Fruit fly (Drosophila melanogaster) whole organism, prepupa: ENCODE data around the gene CG15891.
A peak's percentile ranks its signal among the peaks of the same experiment; 100 is the strongest.

ENCODE experiments used
- Blimp-1 ChIP-seq: fragments of 200-800 bp; sonication (Bioruptor generic); optimal IDR thresholded peaks from 3 replicates; lab custom pipeline; 2017; ENCODE audit warnings: missing biosample characterization, missing genetic modification characterization, mild to moderate bottlenecking, moderate library complexity, missing genetic modification reagents
- CG10631 ChIP-seq: fragments of 200-800 bp; sonication (Bioruptor generic); optimal IDR thresholded peaks from 2 replicates; lab custom pipeline; 2016; ENCODE audit warnings: missing biosample characterization, missing genetic modification characterization
- CG10669 ChIP-seq: fragments of 200-800 bp; sonication (Bioruptor generic); optimal IDR thresholded peaks from 3 replicates; lab custom pipeline; 2018; ENCODE audit warnings: missing biosample characterization, mild to moderate bottlenecking, missing genetic modification characterization, moderate library complexity
- CG11294 ChIP-seq: fragments of 200-800 bp; sonication (Bioruptor generic); IDR thresholded peaks from 2 replicates; pipeline ENCODE4 v1.3.6; 2022; ENCODE audit warnings: missing biosample characterization, missing genetic modification characterization
- CG11762 ChIP-seq: fragments of 200-800 bp; sonication (Bioruptor generic); optimal IDR thresholded peaks from 3 replicates; lab custom pipeline; 2016; ENCODE audit warnings: missing biosample characterization, missing genetic modification characterization; ENCODE audit not compliant: insufficient read depth
- CG11902 ChIP-seq: fragments of 200-800 bp; sonication (Bioruptor generic); optimal IDR thresholded peaks from 3 replicates; lab custom pipeline; 2016; ENCODE audit warnings: missing biosample characterization, missing genetic modification characterization
- CG15336 ChIP-seq: fragments of 200-800 bp; sonication (Bioruptor generic); IDR thresholded peaks from 2 replicates; pipeline ENCODE4 v1.3.6; 2022; ENCODE audit warnings: missing biosample characterization, missing genetic modification characterization
- CG1621 ChIP-seq: fragments of 200-800 bp; sonication (Bioruptor generic); optimal IDR thresholded peaks from 3 replicates; lab custom pipeline; 2018; ENCODE audit warnings: missing biosample characterization, mild to moderate bottlenecking, missing genetic modification characterization
- CG32006 ChIP-seq: fragments of 200-800 bp; sonication (Bioruptor generic); optimal IDR thresholded peaks from 3 replicates; lab custom pipeline; 2017; ENCODE audit warnings: missing biosample characterization, mild to moderate bottlenecking, missing genetic modification characterization
- CG34406 ChIP-seq: fragments of 200-800 bp; sonication (Bioruptor generic); optimal IDR thresholded peaks from 3 replicates; lab custom pipeline; 2016; ENCODE audit warnings: missing biosample characterization, missing genetic modification characterization
- CG3919 ChIP-seq: fragments of 200-800 bp; sonication (Bioruptor generic); optimal IDR thresholded peaks from 3 replicates; lab custom pipeline; 2016; ENCODE audit warnings: missing biosample characterization, missing genetic modification characterization
- CG4318 ChIP-seq: fragments of 200-800 bp; sonication (Bioruptor generic); optimal IDR thresholded peaks from 3 replicates; lab custom pipeline; 2017; ENCODE audit warnings: missing biosample characterization, mild to moderate bottlenecking, missing genetic modification characterization
- CG6276 ChIP-seq: fragments of 200-800 bp; sonication (Bioruptor generic); optimal IDR thresholded peaks from 2 replicates; lab custom pipeline; 2017; ENCODE audit warnings: missing biosample characterization, mild to moderate bottlenecking, missing genetic modification characterization
- CG6792 ChIP-seq: fragments of 200-800 bp; sonication (Bioruptor generic); optimal IDR thresholded peaks from 3 replicates; lab custom pipeline; 2016; ENCODE audit warnings: missing biosample characterization, missing genetic modification characterization
- CG6808 ChIP-seq: fragments of 200-800 bp; sonication (Bioruptor generic); optimal IDR thresholded peaks from 3 replicates; lab custom pipeline; 2017; ENCODE audit warnings: missing biosample characterization, missing genetic modification characterization, mild to moderate bottlenecking, moderate library complexity, missing genetic modification reagents
- CG8119 ChIP-seq: fragments of 200-800 bp; sonication (Bioruptor generic); IDR thresholded peaks from 3 replicates; pipeline ENCODE4 v1.3.6; 2022; ENCODE audit warnings: missing biosample characterization, missing genetic modification characterization
- CG9139 ChIP-seq: fragments of 200-800 bp; sonication (Bioruptor generic); optimal IDR thresholded peaks from 3 replicates; lab custom pipeline; 2017; ENCODE audit warnings: missing biosample characterization, mild to moderate bottlenecking, missing genetic modification characterization
- Eip75B ChIP-seq: fragments of 200-800 bp; sonication (Bioruptor generic); optimal IDR thresholded peaks from 3 replicates; lab custom pipeline; 2016; ENCODE audit warnings: missing biosample characterization, missing genetic modification characterization
- Eip78C ChIP-seq: fragments of 200-800 bp; sonication (Bioruptor generic); peaks from one replicate; lab custom pipeline; 2016; ENCODE audit warnings: missing biosample characterization, missing genetic modification characterization
- Eip93F ChIP-seq: fragments of 200-800 bp; sonication (Bioruptor generic); optimal IDR thresholded peaks from 2 replicates; lab custom pipeline; 2016; ENCODE audit warnings: missing biosample characterization, mild to moderate bottlenecking, missing genetic modification characterization
- Ets21C ChIP-seq: fragments of 200-800 bp; sonication (Bioruptor generic); optimal IDR thresholded peaks from 3 replicates; lab custom pipeline; 2016; ENCODE audit warnings: missing biosample characterization, missing genetic modification characterization
- Ets96B ChIP-seq: fragments of 200-800 bp; optimal IDR thresholded peaks from 2 replicates; lab custom pipeline; 2019; ENCODE audit warnings: missing biosample characterization, mild to moderate bottlenecking, missing genetic modification characterization, moderate library complexity
- Gug ChIP-seq: fragments of 200-800 bp; sonication (Bioruptor generic); IDR thresholded peaks from 2 replicates; pipeline ENCODE4 v1.3.6; 2022; ENCODE audit warnings: missing biosample characterization, missing genetic modification characterization
- Hr38 ChIP-seq: sonication (Bioruptor generic); optimal IDR thresholded peaks from 2 replicates; lab custom pipeline; 2016; ENCODE audit warnings: missing biosample characterization, missing genetic modification characterization
- Lpt ChIP-seq: fragments of 200-800 bp; sonication (Bioruptor generic); optimal IDR thresholded peaks from 3 replicates; lab custom pipeline; 2016; ENCODE audit warnings: missing biosample characterization, missing genetic modification characterization
- Met ChIP-seq: fragments of 200-800 bp; sonication (Bioruptor generic); optimal IDR thresholded peaks from 3 replicates; lab custom pipeline; 2016; ENCODE audit warnings: missing biosample characterization, missing genetic modification characterization
- OdsH ChIP-seq: fragments of 200-800 bp; sonication (Bioruptor generic); optimal IDR thresholded peaks from 3 replicates; lab custom pipeline; 2016; ENCODE audit warnings: missing biosample characterization, missing genetic modification characterization
- Sox102F ChIP-seq: fragments of 200-800 bp; sonication (Bioruptor generic); optimal IDR thresholded peaks from 2 replicates; lab custom pipeline; 2016; ENCODE audit warnings: missing biosample characterization, mild to moderate bottlenecking, missing genetic modification characterization
- Sox15 ChIP-seq: fragments of 200-800 bp; sonication (Bioruptor generic); optimal IDR thresholded peaks from 3 replicates; lab custom pipeline; 2016; ENCODE audit warnings: missing biosample characterization, missing genetic modification characterization
- achi ChIP-seq: fragments of 200-800 bp; sonication (Bioruptor generic); optimal IDR thresholded peaks from 3 replicates; lab custom pipeline; 2016; ENCODE audit warnings: missing biosample characterization, missing genetic modification characterization
- acj6 ChIP-seq: fragments of 200-800 bp; sonication (Bioruptor generic); optimal IDR thresholded peaks from 3 replicates; lab custom pipeline; 2016; ENCODE audit warnings: missing biosample characterization, missing genetic modification characterization
- dsx ChIP-seq: fragments of 200-800 bp; optimal IDR thresholded peaks from 3 replicates; lab custom pipeline; 2019; ENCODE audit warnings: missing biosample characterization, mild to moderate bottlenecking, missing genetic modification characterization, moderate library complexity; ENCODE audit not compliant: poor library complexity, severe bottlenecking
- eg ChIP-seq: fragments of 200-800 bp; sonication (Bioruptor generic); IDR thresholded peaks from 3 replicates; pipeline ENCODE4 v1.3.6; 2022; ENCODE audit warnings: missing biosample characterization, missing genetic modification characterization
- fd59A ChIP-seq: fragments of 200-800 bp; sonication (Bioruptor generic); optimal IDR thresholded peaks from 2 replicates; lab custom pipeline; 2017; ENCODE audit warnings: missing biosample characterization, mild to moderate bottlenecking, missing genetic modification characterization, missing genetic modification reagents
- fd85E ChIP-seq: fragments of 200-800 bp; sonication (Bioruptor generic); optimal IDR thresholded peaks from 3 replicates; lab custom pipeline; 2016; ENCODE audit warnings: missing biosample characterization, missing genetic modification characterization
- fkh ChIP-seq: fragments of 200-800 bp; sonication (Bioruptor generic); optimal IDR thresholded peaks from 3 replicates; lab custom pipeline; 2017; ENCODE audit warnings: missing biosample characterization, mild to moderate bottlenecking, missing genetic modification characterization, moderate library complexity
- lz ChIP-seq: fragments of 200-800 bp; sonication (Bioruptor generic); optimal IDR thresholded peaks from 3 replicates; lab custom pipeline; 2016; ENCODE audit warnings: missing biosample characterization, missing genetic modification characterization
- pdm3 ChIP-seq: fragments of 200-800 bp; sonication (Bioruptor generic); optimal IDR thresholded peaks from 3 replicates; lab custom pipeline; 2016; ENCODE audit warnings: missing biosample characterization, missing genetic modification characterization
- ss ChIP-seq, 2 experiments: fragments of 200-800 bp; sonication (Bioruptor generic); optimal IDR thresholded peaks; 2 replicates in 1 of 2; 3 replicates in 1 of 2; lab custom pipeline; 2017 to 2018; ENCODE audit warnings: mild to moderate bottlenecking in 2 of 2, missing biosample characterization in 2 of 2, missing genetic modification characterization in 2 of 2, moderate library complexity in 1 of 2
- svp ChIP-seq: fragments of 200-800 bp; sonication (Bioruptor generic); peaks from one replicate; lab custom pipeline; 2016; ENCODE audit warnings: missing biosample characterization, missing genetic modification characterization
- topi ChIP-seq: fragments of 200-800 bp; sonication (Bioruptor generic); optimal IDR thresholded peaks from 3 replicates; lab custom pipeline; 2016; ENCODE audit warnings: missing biosample characterization, missing genetic modification characterization
- vri ChIP-seq: fragments of 200-800 bp; sonication (Bioruptor generic); optimal IDR thresholded peaks from 3 replicates; lab custom pipeline; 2016; ENCODE audit warnings: missing biosample characterization, mild to moderate bottlenecking, missing genetic modification characterization

CG15891 gene

dm6 chrX:6276590-6276989, 18.6 kb downstream of the CG15891 start, which contains the start of gene CG3566 (continued):
- TF ChIP-seq CG15336 (GFP tag; lab: Robert Waterston, UW) = 0 out of 2 replicates have a peak, but pooled peaks have one; percentile 27
- TF ChIP-seq CG1621 (tag; lab: Kevin White, UChicago) = peak; percentile 12
- TF ChIP-seq CG10669 (GFP tag; lab: Kevin White, UChicago) = no peak
- no peak for TF ChIP-seq Ets96B (tag; lab: Kevin White, UChicago)
- no peak for TF ChIP-seq lz (GFP tag; lab: Kevin White, UChicago)
- TF ChIP-seq Hr38 (GFP tag; lab: Kevin White, UChicago) = no peak
- TF ChIP-seq CG32006 (GFP tag; lab: Kevin White, UChicago) = no peak
- TF ChIP-seq CG4318 (GFP tag; lab: Kevin White, UChicago) = no peak
- no peak for TF ChIP-seq CG11294 (GFP tag; lab: Robert Waterston, UW)
- TF ChIP-seq topi (GFP tag; lab: Kevin White, UChicago) = no peak

DNA sequence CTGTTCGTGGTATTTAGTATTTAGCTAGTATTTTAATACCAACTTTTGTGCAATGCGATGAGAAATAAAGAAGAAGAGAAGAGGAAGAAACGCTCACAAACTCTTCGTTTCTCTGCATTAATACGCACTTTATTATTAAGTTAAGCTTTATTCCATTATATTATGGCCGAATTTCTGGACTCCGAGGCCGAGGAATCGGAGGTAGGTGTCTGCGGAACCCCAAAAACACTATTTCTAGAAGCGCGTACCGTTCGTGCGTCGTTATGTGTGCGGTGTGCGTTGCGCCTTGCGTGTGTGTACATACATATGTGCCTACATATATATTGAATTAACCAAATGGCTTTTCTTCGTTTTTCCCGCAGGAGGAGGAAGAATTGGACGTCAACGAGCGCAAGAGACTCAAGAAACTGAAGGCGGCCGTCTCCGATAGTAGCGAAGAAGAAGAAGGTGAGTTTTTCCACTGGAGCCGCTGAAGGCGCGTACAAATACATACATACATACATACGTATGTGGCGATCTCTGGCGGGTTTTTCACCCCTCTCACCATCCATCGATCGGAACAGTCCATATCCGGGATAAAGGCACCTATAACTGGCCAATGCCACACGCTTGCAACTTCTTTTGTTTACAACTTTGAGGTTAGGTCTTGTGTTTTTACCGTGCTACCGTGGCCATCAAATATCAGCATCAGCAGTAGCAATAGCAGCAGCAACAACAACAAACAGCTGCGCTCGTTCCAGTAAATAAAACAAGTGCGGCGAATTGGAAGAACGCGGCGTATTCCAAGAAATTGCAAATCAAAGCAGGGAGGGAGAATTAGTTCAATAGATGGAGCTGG, 27.2 kb downstream of the CG15891 start, which contains the start of gene Spt6:
TSS of gene Spt6 (plus strand) at position 53 of the 838 bp plus-strand sequence.
- TF ChIP-seq CG4318 (GFP tag; lab: Kevin White, UChicago) (no peak), Ets21C (GFP tag; lab: Kevin White, UChicago) (no peak), Eip78C (peak; percentile 5), ss (GFP tag; optimal IDR thresholded peaks at IDR 0.05; lab: Kevin White, UChicago) (peak in 1 of 2 experiments; percentile 8), Met (GFP tag; lab: Kevin White, UChicago) (no peak), CG11902 (GFP tag; lab: Kevin White, UChicago) (no peak), CG1621 (tag; lab: Kevin White, UChicago) (peak; percentile 23), Lpt (GFP tag; lab: Kevin White, UChicago) (no peak), svp (GFP tag; lab: Kevin White, UChicago) (peak; percentile 34)
- TF ChIP-seq, all 60 proteins: peak for 4

DNA sequence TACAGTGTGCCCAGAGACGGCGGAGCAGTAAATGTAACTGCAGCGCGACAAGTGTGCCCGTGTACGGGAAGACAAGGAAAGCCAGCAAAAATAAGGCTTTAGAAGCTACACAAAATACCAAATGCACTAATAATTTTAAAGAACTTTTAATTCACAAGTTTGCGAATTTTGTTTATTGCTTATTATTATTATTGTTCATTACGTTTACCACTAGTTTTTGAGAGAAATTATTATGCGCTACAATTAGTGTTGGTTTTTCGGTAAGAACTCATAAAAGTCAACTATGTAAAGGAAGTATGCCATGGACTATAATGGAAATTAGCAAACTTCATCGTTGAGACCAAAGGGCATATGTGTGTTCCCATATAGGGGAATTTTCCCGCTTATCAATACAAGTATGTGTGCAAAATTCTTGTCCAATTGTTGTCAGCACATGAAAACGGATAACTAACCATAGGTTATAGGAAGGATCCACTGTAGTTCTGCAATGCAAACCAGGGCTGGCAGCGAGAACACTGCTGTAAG, 27.9 kb downstream of the CG15891 start, which contains the start of gene schlank:
TSS of gene schlank (minus strand) at position 42 of the 525 bp plus-strand sequence.
- TF ChIP-seq CG11762 (peak; percentile 16), Ets21C (GFP tag; lab: Kevin White, UChicago) (peak; percentile 48), CG9139 (no peak), CG10631 (no peak), Gug (GFP tag; lab: Robert Waterston, UW) (peak; percentile 42; the same call in 1 of the 2 replicates), pdm3 (GFP tag; lab: Kevin White, UChicago) (no peak), CG15336 (GFP tag; lab: Robert Waterston, UW) (peak; percentile 62), CG11902 (GFP tag; lab: Kevin White, UChicago) (peak; percentile 49), ss (GFP tag; optimal IDR thresholded peaks at IDR 0.05; lab: Kevin White, UChicago) (no peak), eg (GFP tag; lab: Robert Waterston, UW) (peak; percentile 81), CG4318 (GFP tag; lab: Kevin White, UChicago) (no peak), Sox15 (GFP tag; lab: Kevin White, UChicago) (peak; percentile 52), CG34406 (GFP tag; lab: Kevin White, UChicago) (peak; percentile 15), Ets96B (tag; lab: Kevin White, UChicago) (peak; percentile 38), CG6276 (GFP tag; lab: Kevin White, UChicago) (no peak), Met (GFP tag; lab: Kevin White, UChicago) (peak; percentile 54), Blimp-1 (GFP tag; lab: Kevin White, UChicago) (peak; percentile 5), fd59A (GFP tag; lab: Kevin White, UChicago) (peak; percentile 12), Eip75B (GFP tag; lab: Kevin White, UChicago) (peak; percentile 63), vri (GFP tag; lab: Kevin White, UChicago) (peak; percentile 32), Eip93F (GFP tag; lab: Kevin White, UChicago) (no peak), fkh (no peak), Hr38 (GFP tag; lab: Kevin White, UChicago) (no peak), achi (no peak), CG8119 (GFP tag; lab: Robert Waterston, UW) (peak; percentile 59), CG1621 (tag; lab: Kevin White, UChicago) (no peak), CG3919 (GFP tag; lab: Kevin White, UChicago) (peak; percentile 41), fd85E (GFP tag; lab: Kevin White, UChicago) (no peak), CG6808 (GFP tag; lab: Kevin White, UChicago) (no peak), acj6 (GFP tag; lab: Kevin White, UChicago) (no peak), Sox102F (GFP tag; lab: Kevin White, UChicago) (no peak), CG11294 (GFP tag; lab: Robert Waterston, UW) (peak; percentile 29; the same call in 1 of the 2 replicates), OdsH (no peak), dsx (GFP tag; lab: Kevin White, UChicago) (peak; percentile 51), CG6792 (GFP tag; lab: Kevin White, UChicago) (peak; percentile 28)
